Worm (Caenorhabditis elegans) whole organism, midembryonic: Measurements from ENCODE around the gene col-115.

ENCODE experiments used
- cog-1 ChIP-seq: sonication (generic microtip); optimal IDR thresholded peaks from 2 replicates; lab custom pipeline; 2016; ENCODE audit warnings: missing genetic modification characterization, missing compliant biosample characterization
- flt-1 ChIP-seq: fragments of 200-800 bp; sonication (Bioruptor generic); IDR thresholded peaks from 2 replicates; pipeline ENCODE4 v1.3.6; 2022; ENCODE audit warnings: missing genetic modification characterization, missing compliant biosample characterization
- klf-2 ChIP-seq: fragments of 200-800 bp; sonication (Bioruptor generic); conservative IDR thresholded peaks from 2 replicates; pipeline ENCODE4 v1.3.6; 2022; ENCODE audit warnings: missing genetic modification reagents, missing genetic modification characterization, missing compliant biosample characterization
- med-1 ChIP-seq: sonication (generic microtip); optimal IDR thresholded peaks from 2 replicates; lab custom pipeline; 2017; ENCODE audit warnings: missing genetic modification characterization, mild to moderate bottlenecking, missing compliant biosample characterization, antibody characterized with exemption, missing genetic modification reagents; ENCODE audit not compliant: insufficient read depth
- ref-1 ChIP-seq: fragments of 200-800 bp; sonication (Bioruptor generic); conservative IDR thresholded peaks from 2 replicates; pipeline ENCODE4 v1.3.6; 2022; ENCODE audit warnings: missing genetic modification reagents, missing genetic modification characterization, missing compliant biosample characterization
- tab-1 ChIP-seq: fragments of 200-800 bp; sonication (Bioruptor generic); IDR thresholded peaks from 2 replicates; pipeline ENCODE4 v1.3.6; 2022; ENCODE audit warnings: missing genetic modification characterization, missing compliant biosample characterization
- ztf-23 ChIP-seq: fragments of 200-800 bp; sonication (Bioruptor generic); IDR thresholded peaks from 2 replicates; pipeline ENCODE4 v1.3.6; 2022; ENCODE audit warnings: missing genetic modification reagents, missing genetic modification characterization, missing compliant biosample characterization

DNA sequence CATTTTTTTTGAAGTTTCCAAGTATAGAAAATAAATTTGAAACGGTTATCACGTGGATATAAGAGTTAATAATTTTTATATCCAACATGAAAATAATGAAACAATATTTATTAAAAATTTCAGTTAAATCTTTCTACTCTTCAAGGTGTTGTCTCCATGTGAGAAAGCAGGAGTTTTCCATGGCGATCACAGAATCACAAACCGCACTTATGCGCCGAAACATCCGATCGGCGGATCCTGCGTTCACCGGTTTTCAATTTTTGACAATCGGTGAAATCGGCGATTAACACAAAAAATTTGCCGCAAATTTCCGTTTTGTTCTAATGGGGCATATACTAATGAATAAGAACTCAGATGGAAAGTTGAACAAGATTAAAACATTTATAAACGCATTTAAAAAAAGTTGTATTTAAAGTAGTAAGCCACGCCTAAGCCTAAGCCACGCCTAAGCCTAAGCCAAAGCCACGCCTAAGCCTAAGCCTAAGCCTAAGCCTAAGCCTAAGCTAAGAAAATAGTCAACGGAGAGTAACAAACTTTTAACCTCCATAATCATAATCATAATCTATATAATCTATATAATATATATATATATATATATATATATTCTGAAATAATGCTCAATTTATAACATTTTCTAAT, 33.7 kb downstream of the col-115 start, which contains the start of gene C26B2.2:
- no peak for TF ChIP-seq ztf-23 (GFP tag; lab: Robert Waterston, UW)
- no peak for TF ChIP-seq flt-1
- no peak for TF ChIP-seq ref-1 (GFP tag; lab: Robert Waterston, UW)
- no peak for TF ChIP-seq cog-1
- no peak for TF ChIP-seq klf-2 (GFP tag; lab: Robert Waterston, UW)
- no peak for TF ChIP-seq tab-1 (GFP tag; lab: Robert Waterston, UW)
- no peak for TF ChIP-seq med-1 (GFP tag; lab: Kevin White, UChicago)
